Worm (Caenorhabditis elegans) whole organism, early embryonic: Measurements from ENCODE around the gene rpl-32.

Experiments used
- aly-1 ChIP-seq: sonication (generic microtip); optimal IDR thresholded peaks from 2 replicates; lab custom pipeline; 2016; ENCODE audit warnings: missing genetic modification characterization, missing compliant biosample characterization
- ama-1 ChIP-seq: fragments of 150-350 bp; optimal IDR thresholded peaks from 2 replicates; lab custom pipeline; 2014
- hmbx-1 ChIP-seq: sonication (generic microtip); optimal IDR thresholded peaks from 2 replicates; lab custom pipeline; 2016; ENCODE audit warnings: mild to moderate bottlenecking, missing genetic modification characterization, missing compliant biosample characterization
- hmg-4 ChIP-seq: fragments of 200-800 bp; sonication (Bioruptor generic); optimal IDR thresholded peaks from 2 replicates; lab custom pipeline; 2018; ENCODE audit warnings: mild to moderate bottlenecking, missing genetic modification characterization, missing compliant biosample characterization
- scrt-1 ChIP-seq: fragments of 200-800 bp; sonication (Bioruptor generic); IDR thresholded peaks from 2 replicates; pipeline ENCODE4 v1.3.6; 2022; ENCODE audit warnings: missing genetic modification characterization, missing compliant biosample characterization
- tbx-11 ChIP-seq: fragments of 200-800 bp; sonication (Bioruptor generic); IDR thresholded peaks from 2 replicates; pipeline ENCODE4 v1.3.6; 2022; ENCODE audit warnings: missing genetic modification characterization, missing compliant biosample characterization

- TF ChIP-seq hmbx-1 = no peak
- TF ChIP-seq ama-1 = no peak
- TF ChIP-seq tbx-11 (GFP tag; lab: Robert Waterston, UW) = no peak
- TF ChIP-seq aly-1 (tag; lab: Kevin White, UChicago) = no peak
- no peak for TF ChIP-seq scrt-1 (GFP tag; lab: Robert Waterston, UW)
- no peak for TF ChIP-seq hmg-4
Observed at ce11 chrII:9014877-9015505, 41.9 kb downstream of the rpl-32 start.
